Fruit fly (Drosophila melanogaster): ENCODE results near the gene Elys.

Gene Elys

dm6 chrX:19701611-19702010 is 49.5 kb downstream of the Elys start, which contains the start of gene Tcs4 (continued):
- TF ChIP-seq Side (GFP tag; optimal IDR thresholded peaks at IDR 0.05), result no peak
- peak; percentile 47 for TF ChIP-seq dmrt11E (tag; optimal IDR thresholded peaks at IDR 0.05)
- TF ChIP-seq CG31441 (GFP tag; IDR thresholded peaks at IDR 0.05), result 0 out of 2 replicates have a peak, but pooled peaks have one; percentile 22
- no peak for TF ChIP-seq CG9876 (GFP tag; optimal IDR thresholded peaks at IDR 0.05)
- no peak for TF ChIP-seq z (GFP tag; IDR thresholded peaks at IDR 0.05)
- peak; percentile 43; the same call in 1 of the 2 replicates for TF ChIP-seq Xrp1 (GFP tag; IDR thresholded peaks at IDR 0.05)
- TF ChIP-seq CG13424 (tag; optimal IDR thresholded peaks at IDR 0.05), result peak; percentile 58
- no peak for TF ChIP-seq br (optimal IDR thresholded peaks at IDR 0.05)
- peak; percentile 57 for TF ChIP-seq CG17829 (tag; optimal IDR thresholded peaks at IDR 0.05)
- no peak for TF ChIP-seq CG13894 (tag; optimal IDR thresholded peaks at IDR 0.05)
- no peak for TF ChIP-seq run (tag; optimal IDR thresholded peaks at IDR 0.05)
- TF ChIP-seq zen2 (GFP tag; IDR thresholded peaks at IDR 0.05; ENCODE audit: partially characterized antibody), result peak; percentile 60; the same call in 2 of the 3 replicates
- TF ChIP-seq Asciz (GFP tag; optimal IDR thresholded peaks at IDR 0.05), result no peak
- no peak for TF ChIP-seq CG10274 (GFP tag; optimal IDR thresholded peaks at IDR 0.05)
- TF ChIP-seq fd102C (GFP tag; optimal IDR thresholded peaks at IDR 0.05), result no peak
- TF ChIP-seq slou (GFP tag; optimal IDR thresholded peaks at IDR 0.05), result no peak
- TF ChIP-seq CG10267 (tag; optimal IDR thresholded peaks at IDR 0.05), result peak; percentile 56
- peak; percentile 42; the same call in 2 of the 3 replicates for TF ChIP-seq CG16813 (GFP tag; IDR thresholded peaks at IDR 0.05; ENCODE audit: partially characterized antibody)
- no peak for TF ChIP-seq CG6683 (GFP tag; optimal IDR thresholded peaks at IDR 0.05)
- TF ChIP-seq fru (optimal IDR thresholded peaks at IDR 0.05), result no peak
- TF ChIP-seq Dp (GFP tag; optimal IDR thresholded peaks at IDR 0.05), result peak; percentile 32
- no peak for TF ChIP-seq Fer3 (tag; optimal IDR thresholded peaks at IDR 0.05)
- TF ChIP-seq Doc2 (GFP tag; IDR thresholded peaks at IDR 0.05), result no peak
- peak; percentile 48 for TF ChIP-seq nmo (GFP tag; optimal IDR thresholded peaks at IDR 0.05)
- TF ChIP-seq ind (GFP tag; optimal IDR thresholded peaks at IDR 0.05), result no peak
- TF ChIP-seq Bteb2 (GFP tag; optimal IDR thresholded peaks at IDR 0.05), result no peak
- TF ChIP-seq CG8924 (tag; optimal IDR thresholded peaks at IDR 0.05), result peak; percentile 20
- no peak for TF ChIP-seq Lhr (GFP tag; optimal IDR thresholded peaks at IDR 0.05)
- peak; percentile 56; the same call in 1 of the 2 replicates for TF ChIP-seq hbn (GFP tag; IDR thresholded peaks at IDR 0.05; ENCODE audit: partially characterized antibody)
- TF ChIP-seq chinmo (GFP tag; IDR thresholded peaks at IDR 0.05; ENCODE audit: partially characterized antibody), result peak; percentile 71; the same call in 2 of the 4 replicates
- no peak for TF ChIP-seq jumu (GFP tag; optimal IDR thresholded peaks at IDR 0.05)
- peak; percentile 43 for TF ChIP-seq pzg (GFP tag; optimal IDR thresholded peaks at IDR 0.05)
- TF ChIP-seq CG7786 (GFP tag; optimal IDR thresholded peaks at IDR 0.05), result no peak
- peak; percentile 66; the same call in 1 of the 2 replicates for TF ChIP-seq sna (GFP tag; IDR thresholded peaks at IDR 0.05; ENCODE audit: partially characterized antibody)
- TF ChIP-seq Blimp-1 (GFP tag; optimal IDR thresholded peaks at IDR 0.05), result no peak
- peak; percentile 82 for TF ChIP-seq MBD-R2 (GFP tag; IDR thresholded peaks at IDR 0.05)
- no peak for TF ChIP-seq ac (GFP tag; optimal IDR thresholded peaks at IDR 0.05)
- no peak for TF ChIP-seq CG11398 (GFP tag; optimal IDR thresholded peaks at IDR 0.05)
- TF ChIP-seq CG13775 (GFP tag; optimal IDR thresholded peaks at IDR 0.05), result peak; percentile 22
- no peak for TF ChIP-seq CG4404 (GFP tag; IDR thresholded peaks at IDR 0.05)
- TF ChIP-seq row (GFP tag; IDR thresholded peaks at IDR 0.05), result peak; percentile 76
- no peak for TF ChIP-seq sens-2 (GFP tag; IDR thresholded peaks at IDR 0.05)
- peak in 1 of 2 experiments; percentile 83 for TF ChIP-seq Pdp1 (GFP tag; optimal IDR thresholded peaks at IDR 0.05)
- peak; percentile 28 for TF ChIP-seq Meics (GFP tag; optimal IDR thresholded peaks at IDR 0.05)
- TF ChIP-seq CG10979 (tag; optimal IDR thresholded peaks at IDR 0.05), result peak; percentile 31
- TF ChIP-seq tin (GFP tag; optimal IDR thresholded peaks at IDR 0.05), result peak; percentile 29
- no peak for TF ChIP-seq CG4820 (GFP tag; optimal IDR thresholded peaks at IDR 0.05)
- peak; percentile 44 for TF ChIP-seq PHDP (tag; optimal IDR thresholded peaks at IDR 0.05)
- no peak for TF ChIP-seq fu2 (GFP tag; optimal IDR thresholded peaks at IDR 0.05)
- TF ChIP-seq lbe (GFP tag; optimal IDR thresholded peaks at IDR 0.05), result peak; percentile 1
- TF ChIP-seq ham (GFP tag; IDR thresholded peaks at IDR 0.05), result no peak

Data from whole organism, embryonic.